Worm (Caenorhabditis elegans) whole organism, L3 larva: ENCODE results near the gene K01D12.5.

Source experiments
- lin-39 ChIP-seq: fragments of 150-350 bp; optimal IDR thresholded peaks from 2 replicates; lab custom pipeline; 2018; ENCODE audit warnings: missing biosample characterization, missing genetic modification reagents, missing genetic modification characterization
- nhr-237 ChIP-seq: fragments of 150-350 bp; optimal IDR thresholded peaks from 2 replicates; lab custom pipeline; 2014; ENCODE audit warnings: missing biosample characterization, missing genetic modification characterization
- snpc-4 ChIP-seq: fragments of 150-350 bp; optimal IDR thresholded peaks from 2 replicates; lab custom pipeline; 2014; ENCODE audit warnings: missing biosample characterization, missing genetic modification characterization

ce11 chrV:12420843-12421242 is 23.2 kb downstream of the K01D12.5 start, which contains the start of gene C54D10.4:
- TF ChIP-seq nhr-237 (tag; lab: Kevin White, UChicago) = no peak
- no peak for TF ChIP-seq snpc-4
- TF ChIP-seq lin-39 (tag; lab: Kevin White, UChicago) = no peak
